Fruit fly (Drosophila melanogaster): ENCODE measurements around the gene CG33235.

DNA sequence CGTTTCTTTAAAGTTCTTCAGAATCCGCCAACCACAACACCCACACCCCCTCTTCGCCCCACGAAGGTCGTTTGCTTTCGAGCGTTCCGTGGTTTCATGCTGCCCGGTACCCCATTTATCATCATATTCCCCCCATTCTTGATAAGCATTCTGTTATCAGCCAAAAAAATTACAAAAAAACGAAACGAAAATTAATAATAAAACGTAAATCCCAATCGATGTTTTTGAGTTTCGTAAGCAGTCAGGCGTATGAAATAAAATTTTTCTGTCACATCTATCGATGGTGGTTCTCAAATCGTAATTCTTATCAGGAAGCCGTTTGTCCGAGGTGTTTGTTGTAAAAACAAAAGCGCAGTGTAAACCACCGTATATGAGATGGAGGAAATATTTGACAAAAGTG, 4.1 kb upstream of the CG33235 start:
- TF ChIP-seq Hr78 (GFP tag; optimal IDR thresholded peaks at IDR 0.05) (no peak), OdsH (GFP tag; optimal IDR thresholded peaks at IDR 0.05) (no peak), HLH106 (tag; optimal IDR thresholded peaks at IDR 0.05) (no peak), pan (optimal IDR thresholded peaks at IDR 0.05) (no peak), dsf (GFP tag; optimal IDR thresholded peaks at IDR 0.05; ENCODE audit: borderline replicate concordance) (no peak), sv (GFP tag; optimal IDR thresholded peaks at IDR 0.05) (no peak), Hnf4 (GFP tag; optimal IDR thresholded peaks at IDR 0.05) (no peak), jim (GFP tag; optimal IDR thresholded peaks at IDR 0.05) (no peak), CrebA (GFP tag; optimal IDR thresholded peaks at IDR 0.05; ENCODE audit: borderline replicate concordance) (peak; percentile 7), fru (GFP tag; optimal IDR thresholded peaks at IDR 0.05) (no peak), sage (GFP tag; optimal IDR thresholded peaks at IDR 0.05) (peak; percentile 13), tai (GFP tag; optimal IDR thresholded peaks at IDR 0.05) (no peak)
